Worm (Caenorhabditis elegans) whole organism, early embryonic: ENCODE results near the gene mog-1.

Source experiments
- B0310.2 ChIP-seq: sonication (generic microtip); optimal IDR thresholded peaks from 2 replicates; lab custom pipeline; 2016; ENCODE audit warnings: mild to moderate bottlenecking, missing genetic modification characterization, missing compliant biosample characterization
- F13C5.2 ChIP-seq: sonication (generic microtip); optimal IDR thresholded peaks from 2 replicates; lab custom pipeline; 2017; ENCODE audit warnings: mild to moderate bottlenecking, missing genetic modification characterization, inconsistent platforms, missing compliant biosample characterization
- aly-1 ChIP-seq: sonication (generic microtip); optimal IDR thresholded peaks from 2 replicates; lab custom pipeline; 2016; ENCODE audit warnings: missing genetic modification characterization, missing compliant biosample characterization
- ama-1 ChIP-seq: fragments of 150-350 bp; optimal IDR thresholded peaks from 2 replicates; lab custom pipeline; 2014
- ceh-13 ChIP-seq: fragments of 200-800 bp; sonication (Bioruptor generic); optimal IDR thresholded peaks from 2 replicates; lab custom pipeline; 2018; ENCODE audit warnings: mild to moderate bottlenecking, missing genetic modification characterization, missing compliant biosample characterization
- ceh-36 ChIP-seq: sonication (generic microtip); optimal IDR thresholded peaks from 2 replicates; lab custom pipeline; 2016; ENCODE audit warnings: missing genetic modification characterization, inconsistent platforms, missing compliant biosample characterization
- ets-7 ChIP-seq: sonication (generic microtip); optimal IDR thresholded peaks from 2 replicates; lab custom pipeline; 2016; ENCODE audit warnings: missing genotype, missing genetic modification characterization, missing compliant biosample characterization
- flt-1 ChIP-seq: fragments of 200-800 bp; sonication (Bioruptor generic); IDR thresholded peaks from 2 replicates; pipeline ENCODE4 v1.3.6; 2022; ENCODE audit warnings: missing genetic modification characterization, missing compliant biosample characterization
- hmbx-1 ChIP-seq: sonication (generic microtip); optimal IDR thresholded peaks from 2 replicates; lab custom pipeline; 2016; ENCODE audit warnings: mild to moderate bottlenecking, missing genetic modification characterization, missing compliant biosample characterization
- hmg-4 ChIP-seq: fragments of 200-800 bp; sonication (Bioruptor generic); optimal IDR thresholded peaks from 2 replicates; lab custom pipeline; 2018; ENCODE audit warnings: mild to moderate bottlenecking, missing genetic modification characterization, missing compliant biosample characterization
- hnd-1 ChIP-seq: sonication (generic microtip); optimal IDR thresholded peaks from 2 replicates; lab custom pipeline; 2016; ENCODE audit warnings: missing genetic modification characterization, missing compliant biosample characterization
- pes-1 ChIP-seq: fragments of 200-800 bp; sonication (Bioruptor generic); IDR thresholded peaks from 2 replicates; pipeline ENCODE4 v1.3.6; 2022; ENCODE audit warnings: missing genetic modification reagents, missing genetic modification characterization, missing compliant biosample characterization
- scrt-1 ChIP-seq: fragments of 200-800 bp; sonication (Bioruptor generic); IDR thresholded peaks from 2 replicates; pipeline ENCODE4 v1.3.6; 2022; ENCODE audit warnings: missing genetic modification characterization, missing compliant biosample characterization
- sea-1 ChIP-seq: fragments of 200-800 bp; sonication (Bioruptor generic); conservative IDR thresholded peaks from 2 replicates; pipeline ENCODE4 v1.3.6; 2022; ENCODE audit warnings: missing genetic modification characterization, missing compliant biosample characterization
- tbx-11 ChIP-seq: fragments of 200-800 bp; sonication (Bioruptor generic); IDR thresholded peaks from 2 replicates; pipeline ENCODE4 v1.3.6; 2022; ENCODE audit warnings: missing genetic modification characterization, missing compliant biosample characterization
- tbx-37 ChIP-seq: fragments of 200-800 bp; sonication (Bioruptor generic); conservative IDR thresholded peaks from 2 replicates; pipeline ENCODE4 v1.3.6; 2022; ENCODE audit warnings: missing genetic modification reagents, missing genetic modification characterization, missing compliant biosample characterization
- tra-4 ChIP-seq: sonication (generic microtip); optimal IDR thresholded peaks from 2 replicates; lab custom pipeline; 2017; ENCODE audit warnings: missing genetic modification characterization, missing compliant biosample characterization

mog-1 gene

DNA sequence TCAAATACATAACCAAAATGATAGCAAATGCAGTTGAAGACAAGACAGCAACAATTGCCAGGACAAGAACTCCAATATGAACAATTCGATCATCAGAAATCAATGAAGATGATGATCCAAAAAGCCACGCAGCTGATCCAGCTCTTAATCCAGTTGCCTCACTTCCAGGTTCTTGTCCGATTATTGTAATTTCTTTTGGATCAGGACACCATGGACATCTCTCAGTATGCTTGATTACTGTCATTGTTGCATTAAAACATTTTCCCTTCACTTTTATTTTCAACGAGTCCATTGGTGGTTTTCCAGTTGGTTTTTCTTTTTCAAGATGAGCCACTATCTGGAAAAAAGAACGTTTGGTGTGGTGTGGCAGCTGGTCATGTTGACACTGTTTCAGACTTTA is 8.4 kb upstream of the mog-1 start:
- TF ChIP-seq sea-1 (GFP tag; lab: Robert Waterston, UW), result no peak
- no peak for TF ChIP-seq scrt-1 (GFP tag; lab: Robert Waterston, UW)
- no peak for TF ChIP-seq hmg-4
- TF ChIP-seq ama-1, result no peak

DNA sequence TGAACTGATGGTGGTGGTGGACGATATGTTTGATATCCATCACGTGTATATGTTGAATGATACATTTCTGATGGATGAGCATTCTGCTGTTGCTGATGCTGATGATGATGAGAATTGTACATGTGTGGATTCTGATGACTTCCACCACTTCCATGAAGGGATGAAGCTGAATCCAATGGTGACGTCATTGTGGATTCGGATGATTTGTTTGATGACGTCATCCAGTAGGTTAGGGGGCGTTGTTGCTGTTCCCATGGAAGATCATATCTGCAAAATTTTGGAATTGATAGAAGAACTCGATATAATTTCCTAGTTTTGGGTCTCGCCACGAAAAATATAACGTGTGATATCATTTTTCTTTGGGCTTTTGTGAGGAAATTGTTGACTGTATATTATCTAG is 7.4 kb upstream of the mog-1 start:
- TF ChIP-seq sea-1 (GFP tag; lab: Robert Waterston, UW), result no peak
- no peak for TF ChIP-seq B0310.2

DNA sequence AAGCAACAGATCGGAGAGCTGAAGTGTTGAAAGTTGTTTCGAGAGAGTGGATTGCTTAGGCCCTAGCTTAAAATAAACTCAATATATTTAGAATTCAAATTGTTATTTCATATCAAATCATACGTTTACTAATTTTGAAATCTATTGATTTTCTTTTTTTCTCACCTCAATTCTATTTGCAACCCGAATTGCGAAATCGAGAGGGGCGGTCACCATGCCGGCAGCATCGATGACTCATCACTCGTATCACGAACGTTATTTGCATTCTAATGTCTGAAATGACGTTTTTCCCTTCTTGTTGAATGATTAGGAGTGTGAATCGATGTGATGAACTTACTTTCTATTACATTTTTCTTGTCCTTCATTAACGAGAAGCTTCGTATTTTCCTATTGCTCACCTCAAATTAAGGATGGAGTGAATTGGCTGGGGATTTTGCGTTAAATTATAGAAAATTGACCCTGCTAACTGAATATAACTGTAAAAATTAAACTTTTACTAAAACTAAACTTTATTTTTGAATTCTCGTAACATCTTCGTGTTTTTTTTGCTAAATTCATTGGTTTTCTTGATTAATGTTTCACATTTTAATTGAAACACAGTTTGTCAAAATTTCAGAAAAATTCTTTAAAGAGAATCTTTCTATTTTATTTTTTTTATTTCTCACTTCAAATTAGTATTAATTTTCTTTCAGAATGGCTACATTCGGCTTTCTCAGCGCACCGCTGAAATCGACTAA is 818 bp upstream of the mog-1 start, which contains the start of gene alx-1:
TSS of gene alx-1 (plus strand) at position 687 of the 737 bp plus-strand sequence.
- no peak for TF ChIP-seq tbx-11 (GFP tag; lab: Robert Waterston, UW)
- no peak for TF ChIP-seq scrt-1 (GFP tag; lab: Robert Waterston, UW)
- TF ChIP-seq flt-1 (GFP tag; lab: Robert Waterston, UW), result no peak
- TF ChIP-seq B0310.2, result no peak
- TF ChIP-seq F13C5.2 (tag; lab: Kevin White, UChicago), result no peak
- no peak for TF ChIP-seq ama-1
- TF ChIP-seq hnd-1 (tag; lab: Kevin White, UChicago), result no peak
- TF ChIP-seq hmbx-1, result no peak

DNA sequence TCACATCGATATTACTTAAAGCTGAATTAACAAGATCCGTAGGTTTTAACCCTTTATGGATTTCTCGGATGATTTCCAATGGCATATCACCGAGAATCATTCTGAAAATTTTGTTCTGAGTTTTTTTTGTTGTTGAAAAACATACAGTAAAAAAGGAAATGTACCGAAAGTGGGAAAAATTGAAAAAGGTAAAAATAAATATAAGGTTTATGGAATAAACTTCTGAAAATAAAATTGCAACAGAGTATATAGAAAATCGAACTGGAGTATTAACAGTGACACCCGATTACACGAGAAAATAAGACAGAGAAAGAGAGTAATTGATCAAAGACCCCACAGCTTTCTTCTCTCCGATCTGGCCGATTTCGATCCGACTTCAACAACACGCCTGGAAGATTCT is 4.2 kb downstream of the mog-1 start, which contains the start of gene K03H1.11:
TSS of gene K03H1.11 (minus strand) at position 101 of the 400 bp plus-strand sequence.
- TF ChIP-seq tbx-11 (GFP tag; lab: Robert Waterston, UW) (no peak), hnd-1 (tag; lab: Kevin White, UChicago) (no peak), flt-1 (GFP tag; lab: Robert Waterston, UW) (no peak), ceh-13 (GFP tag; lab: Kevin White, UChicago) (no peak), aly-1 (tag; lab: Kevin White, UChicago) (no peak), F13C5.2 (tag; lab: Kevin White, UChicago) (no peak), sea-1 (GFP tag; lab: Robert Waterston, UW) (no peak), scrt-1 (GFP tag; lab: Robert Waterston, UW) (no peak), hmbx-1 (no peak), B0310.2 (no peak), tbx-37 (GFP tag; lab: Robert Waterston, UW) (no peak), ets-7 (no peak), hmg-4 (no peak), tra-4 (tag; lab: Kevin White, UChicago) (no peak), ama-1 (no peak), pes-1 (no peak), ceh-36 (tag; lab: Kevin White, UChicago) (no peak)

DNA sequence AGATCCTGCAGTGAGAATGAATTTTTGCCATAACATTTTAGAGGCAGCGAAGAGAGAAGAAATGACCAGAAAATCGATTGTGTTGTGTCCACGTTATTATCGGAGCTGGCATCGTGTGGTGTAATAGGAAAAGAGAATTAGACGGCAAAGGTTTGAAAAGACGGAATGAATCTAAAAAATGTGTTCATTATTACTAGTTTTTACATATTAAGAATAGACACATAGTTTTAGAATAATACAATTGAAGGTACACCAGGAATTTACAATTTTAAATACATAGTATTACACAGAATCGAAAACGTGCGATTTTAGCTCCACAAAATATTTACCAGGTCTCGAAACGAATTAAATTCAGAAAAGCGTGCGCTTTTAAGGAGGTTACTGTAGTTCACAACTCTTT is 5.8 kb downstream of the mog-1 start, which contains the start of gene K03H1.13:
TSS of gene K03H1.13 (minus strand) at position 101 of the 400 bp plus-strand sequence.
- TF ChIP-seq ceh-36 (tag; lab: Kevin White, UChicago) (no peak), B0310.2 (no peak), hmbx-1 (no peak), flt-1 (GFP tag; lab: Robert Waterston, UW) (no peak), tra-4 (tag; lab: Kevin White, UChicago) (no peak), scrt-1 (GFP tag; lab: Robert Waterston, UW) (no peak), ama-1 (no peak)

DNA sequence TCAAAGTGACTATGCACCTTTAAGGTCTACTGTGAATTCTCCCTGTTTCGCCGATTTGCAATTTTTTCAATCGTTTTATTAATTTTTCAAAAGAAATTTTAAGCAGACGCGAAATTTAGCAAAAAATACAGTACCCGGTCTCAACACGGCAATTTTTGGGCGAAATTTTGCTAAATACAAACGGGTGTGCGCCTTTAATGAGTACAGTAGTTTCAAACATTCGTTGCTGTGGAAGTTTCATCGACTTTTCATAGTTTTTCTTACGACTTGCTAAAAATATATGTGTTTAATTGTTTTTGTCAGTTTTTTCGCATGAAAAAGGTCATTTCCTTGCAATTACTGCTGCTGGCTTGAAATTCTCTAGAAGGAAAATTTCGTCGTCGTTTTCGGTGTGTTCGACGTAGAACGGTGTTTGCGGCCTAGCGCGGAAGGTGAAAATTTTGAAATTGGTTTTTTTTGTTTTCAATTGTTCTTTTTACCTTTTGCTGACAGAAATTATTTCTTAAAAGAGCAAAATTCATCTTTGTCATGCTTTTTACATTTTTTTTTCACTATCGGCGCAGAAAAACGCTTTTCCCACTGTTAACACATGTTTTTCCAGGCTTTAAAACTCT is 9.1 kb downstream of the mog-1 start, which contains the start of gene K03H1.7:
TSS of gene K03H1.7 (plus strand) at position 600 of the 614 bp plus-strand sequence.
- TF ChIP-seq B0310.2, result no peak
- no peak for TF ChIP-seq tbx-37 (GFP tag; lab: Robert Waterston, UW)
- no peak for TF ChIP-seq hmbx-1
- no peak for TF ChIP-seq hnd-1 (tag; lab: Kevin White, UChicago)
- no peak for TF ChIP-seq aly-1 (tag; lab: Kevin White, UChicago)
- TF ChIP-seq ama-1, result no peak
- TF ChIP-seq ets-7, result no peak
- no peak for TF ChIP-seq pes-1
- no peak for TF ChIP-seq scrt-1 (GFP tag; lab: Robert Waterston, UW)
- no peak for TF ChIP-seq tbx-11 (GFP tag; lab: Robert Waterston, UW)
- no peak for TF ChIP-seq sea-1 (GFP tag; lab: Robert Waterston, UW)
- TF ChIP-seq tra-4 (tag; lab: Kevin White, UChicago), result no peak
- no peak for TF ChIP-seq ceh-36 (tag; lab: Kevin White, UChicago)
- TF ChIP-seq ceh-13 (GFP tag; lab: Kevin White, UChicago), result no peak
- no peak for TF ChIP-seq hmg-4
- TF ChIP-seq flt-1 (GFP tag; lab: Robert Waterston, UW), result no peak

DNA sequence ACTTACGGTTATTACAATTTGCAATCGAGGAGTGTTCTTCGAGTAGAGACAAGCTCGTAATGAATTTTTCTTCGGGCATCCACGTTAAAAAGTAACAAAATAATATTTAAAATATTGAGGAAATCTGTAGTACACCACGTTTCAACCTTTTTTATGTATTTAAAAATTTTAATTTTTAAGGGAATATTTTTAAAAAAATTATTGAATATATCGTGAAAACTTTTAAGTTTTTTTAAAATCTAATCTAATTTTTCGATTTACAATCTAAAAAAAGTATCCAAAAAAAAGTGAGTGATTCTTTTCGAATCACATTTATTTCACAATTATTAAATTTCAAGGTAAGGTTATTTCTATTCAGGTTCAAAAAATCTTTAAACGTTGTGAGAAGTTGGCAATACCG is 11.3 kb downstream of the mog-1 start, which contains the start of gene gln-2:
TSS of gene gln-2 (minus strand) at position 101 of the 400 bp plus-strand sequence.
- TF ChIP-seq flt-1 (GFP tag; lab: Robert Waterston, UW), result no peak
- TF ChIP-seq sea-1 (GFP tag; lab: Robert Waterston, UW), result no peak
- TF ChIP-seq ceh-36 (tag; lab: Kevin White, UChicago), result no peak
- TF ChIP-seq tra-4 (tag; lab: Kevin White, UChicago), result no peak
- no peak for TF ChIP-seq tbx-11 (GFP tag; lab: Robert Waterston, UW)
- no peak for TF ChIP-seq aly-1 (tag; lab: Kevin White, UChicago)
- no peak for TF ChIP-seq tbx-37 (GFP tag; lab: Robert Waterston, UW)
- no peak for TF ChIP-seq ama-1
- no peak for TF ChIP-seq hnd-1 (tag; lab: Kevin White, UChicago)
- TF ChIP-seq F13C5.2 (tag; lab: Kevin White, UChicago), result no peak
- no peak for TF ChIP-seq pes-1
- no peak for TF ChIP-seq hmbx-1
- no peak for TF ChIP-seq hmg-4
- TF ChIP-seq ets-7, result no peak
- no peak for TF ChIP-seq scrt-1 (GFP tag; lab: Robert Waterston, UW)
- TF ChIP-seq ceh-13 (GFP tag; lab: Kevin White, UChicago), result no peak
- TF ChIP-seq B0310.2, result no peak
